Worm (Caenorhabditis elegans) whole organism, midembryonic: ENCODE data around the gene srbc-37.

Experiments used
- T22C8.4 ChIP-seq: fragments of 200-800 bp; sonication (Bioruptor generic); IDR thresholded peaks from 2 replicates; pipeline ENCODE4 v1.3.6; 2022; ENCODE audit warnings: missing genetic modification characterization, missing compliant biosample characterization
- flt-1 ChIP-seq: fragments of 200-800 bp; sonication (Bioruptor generic); IDR thresholded peaks from 2 replicates; pipeline ENCODE4 v1.3.6; 2022; ENCODE audit warnings: missing genetic modification characterization, missing compliant biosample characterization
- tab-1 ChIP-seq: fragments of 200-800 bp; sonication (Bioruptor generic); IDR thresholded peaks from 2 replicates; pipeline ENCODE4 v1.3.6; 2022; ENCODE audit warnings: missing genetic modification characterization, missing compliant biosample characterization

ce11 chrV:682031-682430 lies 20.3 kb upstream of the srbc-37 start, which contains the start of gene srx-23:
- TF ChIP-seq flt-1 (GFP tag; lab: Robert Waterston, UW), result no peak
- TF ChIP-seq T22C8.4 (GFP tag; lab: Robert Waterston, UW), result no peak
- TF ChIP-seq tab-1 (GFP tag; lab: Robert Waterston, UW), result no peak
